Worm (Caenorhabditis elegans): ENCODE data around the gene F09G2.8.

The F09G2.8 gene

DNA sequence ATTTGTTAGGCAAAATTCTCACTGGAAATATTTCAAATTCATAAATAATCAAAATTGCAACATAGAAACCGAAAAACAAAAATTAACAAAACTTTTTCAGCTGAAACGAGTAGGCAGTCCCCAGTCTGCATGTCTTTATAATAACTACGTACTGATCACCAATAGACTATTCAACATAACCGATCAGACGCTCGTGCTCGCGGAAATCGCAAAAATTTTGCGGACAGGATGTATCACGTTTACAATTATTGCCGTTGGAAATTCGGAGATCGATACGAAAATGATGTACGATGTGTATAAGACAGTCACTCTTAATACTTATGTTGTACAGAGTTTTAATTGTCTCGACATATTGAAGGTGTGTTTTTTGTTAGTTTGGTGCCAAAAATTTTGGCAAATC lies 7.9 kb upstream of the F09G2.8 start:
- no peak for TF ChIP-seq unc-62 (GFP tag; optimal IDR thresholded peaks at IDR 0.05)

DNA sequence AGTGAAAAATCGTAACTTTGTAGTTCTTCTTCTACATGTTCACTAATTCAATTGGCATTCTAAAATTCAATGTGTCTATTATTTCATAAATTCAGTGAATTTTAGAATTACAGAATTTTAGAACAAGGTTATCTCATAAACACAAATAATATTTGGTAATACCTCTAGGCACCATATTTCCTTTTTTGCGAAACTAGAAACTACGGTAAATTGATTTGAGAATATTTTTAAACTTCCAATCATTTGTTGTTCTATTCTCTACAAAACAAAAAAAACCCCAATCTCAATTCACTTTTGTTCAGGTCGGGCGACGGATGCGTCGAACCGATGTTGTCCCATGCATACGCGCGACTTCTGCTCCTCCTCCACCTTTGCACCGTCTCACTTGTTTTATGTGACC lies 6.5 kb upstream of the F09G2.8 start, which contains the start of gene F09G2.1:
TSS of gene F09G2.1 (plus strand) at position 301 of the 400 bp plus-strand sequence.
- no peak for TF ChIP-seq unc-62 (GFP tag; optimal IDR thresholded peaks at IDR 0.05)

- no peak for TF ChIP-seq unc-62 (GFP tag; optimal IDR thresholded peaks at IDR 0.05)
These were observed 5.6 kb upstream of the F09G2.8 start for ce11 chrV:7199077-7199476.

- no peak for TF ChIP-seq unc-62 (GFP tag; optimal IDR thresholded peaks at IDR 0.05)
These were observed 4.9 kb upstream of the F09G2.8 start for ce11 chrV:7198403-7198802.

- TF ChIP-seq unc-62 (GFP tag; optimal IDR thresholded peaks at IDR 0.05): no peak
These were observed 3.6 kb upstream of the F09G2.8 start for ce11 chrV:7197036-7197435.

- no peak for TF ChIP-seq unc-62 (GFP tag; optimal IDR thresholded peaks at IDR 0.05)
These were observed 3.1 kb upstream of the F09G2.8 start, which contains the start of gene F09G2.2 for ce11 chrV:7196498-7196966. F09G2.2 (plus strand) TSS chrV:7196916.

ce11 chrV:7196037-7196436 lies 2.6 kb upstream of the F09G2.8 start, which contains the start of gene attf-2:
attf-2 (minus strand) TSS chrV:7196137.
- no peak for TF ChIP-seq unc-62 (GFP tag; optimal IDR thresholded peaks at IDR 0.05)

- TF ChIP-seq unc-62 (GFP tag; optimal IDR thresholded peaks at IDR 0.05): no peak
These were observed 1.4 kb upstream of the F09G2.8 start for ce11 chrV:7194818-7195217.

DNA sequence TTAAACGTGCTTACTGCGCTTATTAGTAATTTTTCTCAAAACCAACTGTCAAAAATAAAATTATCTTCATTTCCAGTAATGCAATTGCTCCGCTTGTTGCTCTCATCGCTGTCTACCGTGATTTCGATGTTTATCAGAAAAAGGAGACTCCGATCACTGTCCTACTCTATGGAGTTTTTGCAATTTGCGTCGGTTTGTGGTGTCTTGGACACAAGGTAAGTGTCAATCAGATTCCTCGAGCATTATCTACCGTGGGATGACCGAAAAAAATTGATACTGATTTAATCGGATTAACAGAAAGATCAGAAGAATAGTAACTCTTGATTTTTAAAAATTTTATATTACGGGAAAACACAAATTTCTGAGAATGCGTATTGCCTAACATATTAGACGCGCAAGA lies 6.2 kb downstream of the F09G2.8 start:
- no peak for TF ChIP-seq unc-62 (GFP tag; optimal IDR thresholded peaks at IDR 0.05)

ce11 chrV:7186599-7186998 lies 6.9 kb downstream of the F09G2.8 start:
- TF ChIP-seq unc-62 (GFP tag; optimal IDR thresholded peaks at IDR 0.05): no peak

DNA sequence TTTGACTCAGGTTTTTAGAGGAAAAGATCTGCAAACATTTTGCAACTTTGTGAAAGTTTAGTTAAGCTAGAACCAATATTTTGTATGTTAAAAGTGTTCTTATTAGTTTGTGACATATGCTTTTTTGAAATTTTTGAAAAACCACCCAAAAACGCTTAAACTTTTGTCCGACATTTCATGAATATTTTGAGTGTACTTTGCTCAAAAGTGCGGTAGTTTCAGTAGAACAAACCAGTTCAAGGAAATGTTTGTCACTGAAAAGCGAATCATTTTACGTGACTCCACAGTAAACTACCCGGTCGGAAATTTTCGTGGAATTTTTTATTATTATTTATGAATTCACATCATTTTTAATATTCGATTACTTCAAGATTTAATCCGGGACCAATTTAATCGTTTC lies 8.9 kb downstream of the F09G2.8 start, which contains the start of gene pitr-5:
TSS of gene pitr-5 (plus strand) at position 301 of the 400 bp plus-strand sequence.
- TF ChIP-seq unc-62 (GFP tag; optimal IDR thresholded peaks at IDR 0.05): no peak

DNA sequence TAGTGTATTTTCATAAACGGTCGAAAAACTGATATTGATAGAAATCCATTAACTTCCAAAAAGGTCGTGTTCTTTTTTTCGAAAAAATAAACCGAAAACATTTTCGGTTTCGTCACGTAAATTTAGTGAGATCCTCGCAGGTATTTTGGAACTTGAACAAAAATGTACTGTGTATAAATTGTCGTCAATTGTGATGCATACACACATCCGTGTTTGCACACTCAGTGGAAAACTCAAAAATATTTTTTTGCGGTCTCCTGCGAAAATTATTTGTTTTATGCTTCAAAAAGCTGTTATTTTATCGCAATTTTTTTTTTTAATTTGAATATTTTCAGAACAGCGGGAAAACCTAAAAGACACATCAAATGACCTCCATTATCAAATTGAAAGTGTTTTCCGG lies 14.6 kb downstream of the F09G2.8 start, which contains the start of gene cpsf-2:
TSS of gene cpsf-2 (plus strand) at position 330 of the 400 bp plus-strand sequence.
- no peak for TF ChIP-seq unc-62 (GFP tag; optimal IDR thresholded peaks at IDR 0.05)

DNA sequence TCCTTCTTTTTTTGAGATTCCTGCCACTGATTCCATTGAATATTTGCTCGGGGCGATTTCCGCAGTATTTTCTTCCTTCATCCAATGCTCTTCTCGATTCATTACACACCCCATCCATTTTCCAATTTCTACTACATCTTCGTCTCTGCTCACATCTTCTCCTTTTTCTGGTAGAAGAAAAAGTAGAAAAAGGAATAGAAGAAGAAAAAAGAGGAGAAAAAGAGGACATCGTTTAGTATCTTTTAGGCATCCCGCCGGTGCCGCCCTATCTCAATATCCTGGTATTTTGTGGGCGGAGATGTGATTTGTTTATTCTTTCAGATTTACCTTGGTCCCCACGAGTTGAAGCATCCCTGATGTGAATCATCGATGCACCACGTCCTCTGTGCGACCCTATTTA lies 18.3 kb downstream of the F09G2.8 start, which contains the start of gene lgc-39:
TSS of gene lgc-39 (plus strand) at position 301 of the 400 bp plus-strand sequence.
- TF ChIP-seq unc-62 (GFP tag; optimal IDR thresholded peaks at IDR 0.05): no peak

- no peak for TF ChIP-seq unc-62 (GFP tag; optimal IDR thresholded peaks at IDR 0.05)
These were observed 26.8 kb downstream of the F09G2.8 start, which contains the start of gene ugt-36 for ce11 chrV:7166709-7167108. ugt-36 (plus strand) TSS chrV:7167009.

ce11 chrV:7164210-7164609 lies 29.3 kb downstream of the F09G2.8 start, which contains the start of gene srh-83:
srh-83 (plus strand) TSS chrV:7164510.
- TF ChIP-seq unc-62 (GFP tag; optimal IDR thresholded peaks at IDR 0.05): no peak

DNA sequence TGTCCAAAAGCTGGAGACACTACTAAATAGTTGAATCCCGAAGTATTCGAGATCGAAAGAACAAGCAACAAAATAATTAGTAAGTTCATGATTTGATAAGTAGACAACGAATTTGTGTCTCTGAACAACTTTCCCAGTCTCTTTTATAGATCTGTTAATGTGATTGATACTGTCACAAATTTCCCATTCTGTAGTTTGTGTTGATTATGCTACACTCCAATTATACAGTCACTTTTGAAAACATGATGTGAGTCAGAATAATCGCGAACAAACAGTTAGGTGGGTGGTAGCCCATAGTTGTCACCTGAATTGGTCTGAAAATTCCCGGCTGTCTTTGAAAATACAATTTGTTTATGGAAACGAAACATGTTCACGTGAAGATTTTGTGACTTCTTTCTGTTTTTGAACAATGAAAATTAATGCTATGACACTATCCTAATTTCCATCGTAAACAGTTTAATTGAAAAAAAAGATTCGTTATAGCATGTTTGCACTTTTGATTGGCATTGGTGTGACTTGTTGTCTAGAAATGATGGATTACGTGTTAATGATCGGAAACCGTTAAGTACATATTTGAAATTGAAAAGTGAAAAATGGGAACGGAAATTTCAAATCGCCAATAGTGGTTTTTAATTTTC lies 29.9 kb downstream of the F09G2.8 start, which contains the start of gene ugt-41:
TSS of gene ugt-41 (minus strand) at position 119 of the 638 bp plus-strand sequence.
- TF ChIP-seq unc-62 (GFP tag; optimal IDR thresholded peaks at IDR 0.05): no peak

DNA sequence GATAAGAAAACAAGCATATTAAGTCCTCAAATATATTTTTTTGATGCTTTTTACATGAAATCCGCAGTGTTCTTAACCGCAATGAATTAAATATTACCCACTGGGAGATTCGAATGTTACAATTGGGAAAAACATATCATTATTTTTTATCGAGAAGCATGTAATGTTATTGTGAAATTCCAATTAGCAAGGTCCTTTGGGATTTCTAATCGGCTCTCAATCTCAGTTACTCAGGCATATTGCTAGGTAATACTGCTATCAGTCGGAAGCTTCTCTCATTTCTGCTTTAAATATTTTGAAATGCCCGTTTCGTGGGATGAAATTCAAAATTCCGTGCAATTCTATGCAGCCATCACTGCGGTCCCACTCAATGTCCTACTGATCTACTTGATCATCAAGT lies 34.1 kb downstream of the F09G2.8 start, which contains the start of gene str-204:
TSS of gene str-204 (plus strand) at position 301 of the 400 bp plus-strand sequence.
- TF ChIP-seq unc-62 (GFP tag; optimal IDR thresholded peaks at IDR 0.05): no peak
